Worm (Caenorhabditis elegans) whole organism, dauer: ENCODE results near the gene F13A2.10.

Experiments
- unc-62 ChIP-seq: sonication (generic microtip); optimal IDR thresholded peaks from 2 replicates; lab custom pipeline; 2017; ENCODE audit warnings: missing biosample characterization, missing genetic modification reagents, missing genetic modification characterization

The F13A2.10 gene

DNA sequence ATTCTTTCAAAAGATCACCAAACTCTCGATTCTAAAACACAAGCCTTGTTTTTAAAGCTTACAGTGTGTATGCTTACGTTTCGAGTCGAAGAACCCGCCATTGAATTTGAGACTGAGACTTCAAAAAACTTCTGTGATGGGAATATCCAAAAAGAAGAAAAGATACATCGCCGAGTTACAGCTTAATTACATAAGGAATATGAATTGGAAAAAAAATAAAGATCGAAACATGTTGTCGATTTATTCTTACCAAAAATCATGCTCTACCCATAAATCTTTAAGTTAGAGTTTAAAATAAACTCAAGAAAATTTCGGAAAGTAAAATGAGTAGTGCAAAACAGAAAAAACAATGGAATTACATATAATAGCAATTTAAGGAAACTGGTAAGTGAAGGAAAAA lies at the start of gene F13A2.10:
F13A2.10 (minus strand) TSS at position 101 of the 400 bp plus-strand sequence.
- TF ChIP-seq unc-62 (GFP tag; lab: Kevin White, UChicago): no peak

DNA sequence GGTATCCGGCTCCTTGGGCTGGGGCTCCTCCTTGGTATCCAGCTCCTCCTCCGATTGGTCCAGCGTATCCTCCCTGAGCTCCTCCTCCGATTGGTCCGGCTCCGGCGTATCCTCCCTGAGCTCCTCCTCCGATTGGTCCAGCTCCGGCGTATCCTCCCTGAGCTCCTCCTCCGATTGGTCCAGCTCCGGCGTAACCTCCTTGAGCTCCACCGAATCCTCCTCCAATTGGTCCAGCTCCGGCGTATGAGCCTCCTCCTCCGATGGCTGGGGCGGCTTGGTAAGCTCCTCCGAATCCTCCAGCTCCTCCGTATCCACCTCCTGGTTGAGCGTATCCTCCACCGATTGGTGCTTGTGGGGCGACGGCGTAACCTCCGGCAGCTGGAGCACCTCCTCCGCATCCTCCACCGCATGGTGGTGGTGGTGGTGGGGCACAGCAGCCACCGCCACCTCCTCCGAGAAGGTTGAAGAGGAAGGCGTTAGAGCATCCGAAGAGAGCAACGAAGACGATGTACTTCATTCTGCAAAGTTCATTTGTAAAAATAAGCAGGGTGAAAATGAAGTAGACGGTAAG lies 49.4 kb upstream of the F13A2.10 start, which contains the start of gene Y47D7A.13:
Y47D7A.13 (minus strand) TSS at position 517 of the 571 bp plus-strand sequence.
- TF ChIP-seq unc-62 (GFP tag; lab: Kevin White, UChicago): no peak

DNA sequence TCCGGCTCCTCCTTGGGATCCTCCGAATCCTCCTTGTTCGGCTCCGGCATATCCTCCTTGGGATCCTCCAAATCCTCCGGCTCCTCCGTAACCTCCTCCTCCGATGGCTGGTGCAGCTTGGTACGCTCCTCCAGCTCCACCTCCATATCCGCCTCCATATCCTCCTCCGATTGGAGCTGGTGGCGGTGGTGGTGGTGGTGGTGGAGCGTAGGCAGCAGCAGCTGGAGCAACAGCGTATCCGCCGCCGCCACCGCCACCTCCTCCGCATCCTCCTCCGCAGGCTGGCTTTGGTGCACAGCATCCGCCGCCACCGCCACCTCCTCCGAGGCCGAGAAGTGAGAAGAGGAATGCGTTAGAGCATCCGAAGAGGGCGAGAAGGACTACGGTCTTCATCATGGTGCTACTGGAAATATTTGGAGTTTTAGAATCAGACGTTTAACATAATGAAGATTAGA lies 46.7 kb upstream of the F13A2.10 start, which contains the start of gene Y47D7A.15:
Y47D7A.15 (minus strand) TSS at position 405 of the 455 bp plus-strand sequence.
- no peak for TF ChIP-seq unc-62 (GFP tag; lab: Kevin White, UChicago)

DNA sequence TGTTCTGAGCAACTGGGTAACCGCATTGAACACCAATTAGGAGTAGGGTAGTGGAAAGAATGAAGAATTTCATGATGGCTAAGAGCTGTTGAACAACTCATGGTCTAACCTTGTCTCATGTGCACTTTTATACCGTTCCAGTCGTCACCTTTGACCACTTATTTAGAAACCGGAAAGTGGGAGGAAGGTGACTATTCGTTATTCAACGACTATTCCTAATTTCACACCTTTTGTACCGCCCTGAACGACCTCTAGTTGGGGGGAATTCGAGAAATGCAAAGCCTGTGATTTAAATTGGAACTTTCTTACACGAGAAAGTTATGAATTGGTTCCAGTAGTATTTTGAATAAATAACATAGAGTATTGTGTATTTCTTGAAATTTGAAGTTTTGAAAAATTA lies 43.5 kb upstream of the F13A2.10 start, which contains the start of gene Y47D7A.12:
Y47D7A.12 (minus strand) TSS at position 101 of the 400 bp plus-strand sequence.
- TF ChIP-seq unc-62 (GFP tag; lab: Kevin White, UChicago): no peak

DNA sequence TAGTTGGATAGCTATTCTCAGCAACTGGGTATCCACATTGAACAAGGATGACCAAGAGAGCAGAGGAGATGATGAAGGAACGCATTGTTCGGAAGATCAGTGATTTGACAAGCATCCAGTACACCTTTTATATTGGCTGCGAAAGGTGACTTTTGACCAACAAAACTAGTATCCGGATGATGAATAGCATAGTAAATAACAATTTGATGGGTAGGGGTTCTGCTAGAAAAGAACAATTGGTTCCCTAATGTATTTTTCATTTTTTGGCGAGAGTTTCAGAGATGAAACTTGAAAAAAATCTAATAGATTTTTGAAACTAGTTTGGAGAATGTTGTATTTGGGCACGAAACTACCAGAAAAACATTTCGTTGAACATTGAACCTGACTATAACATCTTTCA lies 42.1 kb upstream of the F13A2.10 start, which contains the start of gene Y47D7A.11:
Y47D7A.11 (minus strand) TSS at position 101 of the 400 bp plus-strand sequence.
- no peak for TF ChIP-seq unc-62 (GFP tag; lab: Kevin White, UChicago)

DNA sequence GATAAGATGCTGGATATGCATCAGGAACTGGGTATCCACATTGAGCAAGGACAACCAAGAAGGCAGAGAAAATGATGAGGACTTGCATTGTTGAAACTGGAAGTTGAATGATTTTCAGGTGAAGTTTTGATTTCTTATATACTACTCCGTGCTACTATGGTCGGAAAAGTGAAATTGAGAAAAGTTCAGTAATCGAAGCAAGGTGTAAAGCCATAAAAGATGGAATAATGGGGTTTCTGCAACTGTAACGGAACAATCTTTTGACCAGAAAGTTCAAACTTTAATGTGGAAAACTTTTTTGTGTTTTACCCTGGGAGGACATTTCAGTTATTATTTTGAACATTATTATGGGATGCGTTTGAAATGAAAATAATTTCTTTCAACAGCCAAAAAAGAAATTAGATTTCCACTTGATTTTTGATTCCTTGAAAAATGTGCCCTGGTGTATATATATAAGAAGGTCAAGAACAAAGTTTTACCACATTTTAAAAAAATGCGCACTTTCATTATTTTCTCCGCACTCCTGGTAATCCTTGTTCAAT lies 37.9 kb upstream of the F13A2.10 start, which contains the start of the genes Y47D7A.9 and Y47D7A.19:
Y47D7A.9 (minus strand) TSS at position 101 of the 542 bp plus-strand sequence.
Y47D7A.19 (plus strand) TSS at position 492 of the 542 bp plus-strand sequence.
- no peak for TF ChIP-seq unc-62 (GFP tag; lab: Kevin White, UChicago)

DNA sequence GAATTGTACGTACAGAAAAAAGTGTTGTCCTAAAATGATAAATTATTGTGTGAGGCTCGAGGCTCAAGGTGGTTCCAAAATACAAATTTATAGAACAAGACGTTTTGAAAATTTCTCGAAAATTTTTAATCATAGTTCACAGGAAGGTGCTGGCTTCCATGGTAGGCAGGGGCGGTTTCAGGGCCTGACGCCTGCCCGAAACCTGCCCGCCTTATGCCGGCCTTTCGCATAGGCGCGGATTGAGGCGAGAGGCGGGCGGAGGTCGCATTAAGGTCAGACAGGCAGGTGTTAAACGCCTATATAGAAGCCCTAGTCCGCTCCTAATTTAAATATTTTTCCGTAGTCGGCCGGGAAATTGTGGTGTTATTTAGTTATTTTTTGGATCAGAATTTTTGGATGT lies 37.0 kb upstream of the F13A2.10 start:
- no peak for TF ChIP-seq unc-62 (GFP tag; lab: Kevin White, UChicago)

DNA sequence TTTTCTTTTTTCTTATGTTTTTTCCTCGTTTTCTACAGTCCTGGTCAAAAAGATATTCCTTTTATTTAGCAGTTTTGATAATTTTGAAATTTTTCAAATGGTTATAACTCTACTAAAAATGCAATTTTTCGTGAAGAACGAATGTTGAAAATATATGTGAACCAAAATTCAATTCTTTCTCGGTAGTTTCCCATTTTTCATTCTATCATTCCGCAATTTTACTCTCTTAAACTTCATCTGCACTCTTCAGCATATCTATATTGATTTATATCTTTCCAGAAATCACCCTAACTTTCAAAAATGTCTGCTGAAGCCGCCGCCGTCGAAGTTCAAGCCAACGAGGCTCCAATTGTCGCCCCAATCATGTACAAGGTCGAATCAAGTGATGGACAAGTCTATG lies 36.1 kb upstream of the F13A2.10 start, which contains the start of gene skr-7:
skr-7 (plus strand) TSS at position 301 of the 400 bp plus-strand sequence.
- TF ChIP-seq unc-62 (GFP tag; lab: Kevin White, UChicago): no peak

DNA sequence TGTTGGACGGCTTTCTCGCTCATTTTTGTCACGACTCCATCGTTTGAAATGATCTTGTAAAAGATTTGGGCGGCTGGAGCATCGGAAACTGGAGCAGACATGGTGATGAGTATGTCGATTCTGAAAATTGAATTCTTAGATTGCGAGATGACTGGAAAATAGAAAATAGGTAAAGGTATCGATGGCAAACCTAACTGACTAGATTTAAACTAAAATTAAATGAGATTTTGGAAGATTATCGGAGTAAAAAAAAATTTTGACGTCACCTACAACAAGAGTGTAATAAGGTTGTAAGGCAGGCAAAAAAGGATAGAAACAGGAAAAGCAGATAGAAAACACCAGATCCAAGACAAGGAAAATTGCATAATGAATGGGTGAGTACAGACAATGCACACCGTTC lies 35.4 kb upstream of the F13A2.10 start, which contains the start of gene skr-14:
skr-14 (minus strand) TSS at position 101 of the 400 bp plus-strand sequence.
- no peak for TF ChIP-seq unc-62 (GFP tag; lab: Kevin White, UChicago)

DNA sequence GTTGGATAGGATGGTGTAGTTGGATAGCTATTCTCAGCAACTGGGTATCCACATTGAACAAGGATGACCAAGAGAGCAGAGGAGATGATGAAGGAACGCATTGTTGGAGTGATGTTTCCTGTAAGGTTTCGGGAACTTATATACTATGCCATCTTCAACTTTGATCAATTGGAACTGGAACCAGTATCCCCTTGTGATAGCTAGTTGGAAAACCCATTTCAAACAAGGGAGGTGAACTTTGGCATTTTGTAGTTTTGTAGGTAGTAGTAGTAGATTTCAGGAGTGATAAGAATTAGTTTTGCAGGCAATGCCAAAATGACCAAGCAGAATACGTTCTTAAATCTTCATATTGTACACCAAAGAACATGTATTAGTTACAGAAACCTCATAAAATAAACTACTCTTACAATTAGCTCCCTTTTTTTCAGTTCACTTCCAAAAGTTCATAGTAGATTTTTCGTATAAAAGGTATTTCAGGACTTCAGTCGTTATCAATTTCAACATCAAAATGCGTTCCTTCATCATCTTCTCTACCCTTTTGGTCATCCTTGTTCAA lies 33.8 kb upstream of the F13A2.10 start, which contains the start of the genes Y47D7A.7 and Y47D7A.2:
Y47D7A.7 (minus strand) TSS at position 101 of the 556 bp plus-strand sequence.
Y47D7A.2 (plus strand) TSS at position 506 of the 556 bp plus-strand sequence.
- TF ChIP-seq unc-62 (GFP tag; lab: Kevin White, UChicago): no peak

DNA sequence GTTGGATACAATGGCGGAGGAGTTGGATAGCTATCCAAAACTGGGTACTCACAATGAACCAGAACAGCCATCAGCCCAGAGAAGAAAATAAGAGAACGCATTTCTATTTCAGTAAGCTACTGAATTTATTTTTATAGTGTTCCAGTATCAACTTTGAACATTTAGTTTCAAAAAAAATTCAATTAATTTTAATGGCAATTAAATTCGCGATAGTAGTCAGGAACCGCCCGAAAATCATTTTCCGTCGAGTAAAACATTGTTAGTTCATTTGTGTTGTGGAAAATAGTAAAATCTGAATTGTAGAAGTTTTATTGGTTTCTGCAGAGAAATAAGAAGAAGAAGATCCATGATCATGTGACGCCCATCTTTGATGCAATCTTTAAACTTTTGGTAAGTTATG lies 32.0 kb upstream of the F13A2.10 start, which contains the start of gene Y47D7A.6:
Y47D7A.6 (minus strand) TSS at position 101 of the 400 bp plus-strand sequence.
- TF ChIP-seq unc-62 (GFP tag; lab: Kevin White, UChicago): no peak

DNA sequence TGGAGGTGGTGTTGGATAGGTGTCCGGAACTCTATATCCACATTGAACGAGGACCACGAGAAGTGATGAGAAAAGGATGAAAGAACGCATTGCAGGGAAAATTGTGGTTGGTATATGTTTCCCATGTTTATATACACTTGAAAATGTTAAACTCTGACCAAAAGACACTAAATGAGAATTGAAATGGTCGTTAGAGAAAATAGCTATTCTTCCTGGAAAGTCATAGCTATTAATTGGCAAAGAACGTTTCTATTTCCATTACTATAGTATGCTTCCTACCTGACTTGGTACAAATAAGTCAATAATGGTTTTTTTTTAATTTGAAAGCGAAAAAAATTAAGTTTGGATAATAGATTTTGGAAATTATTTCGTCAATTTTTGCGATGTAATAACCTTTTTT lies 30.6 kb upstream of the F13A2.10 start, which contains the start of gene Y47D7A.18:
Y47D7A.18 (minus strand) TSS at position 101 of the 400 bp plus-strand sequence.
- no peak for TF ChIP-seq unc-62 (GFP tag; lab: Kevin White, UChicago)

DNA sequence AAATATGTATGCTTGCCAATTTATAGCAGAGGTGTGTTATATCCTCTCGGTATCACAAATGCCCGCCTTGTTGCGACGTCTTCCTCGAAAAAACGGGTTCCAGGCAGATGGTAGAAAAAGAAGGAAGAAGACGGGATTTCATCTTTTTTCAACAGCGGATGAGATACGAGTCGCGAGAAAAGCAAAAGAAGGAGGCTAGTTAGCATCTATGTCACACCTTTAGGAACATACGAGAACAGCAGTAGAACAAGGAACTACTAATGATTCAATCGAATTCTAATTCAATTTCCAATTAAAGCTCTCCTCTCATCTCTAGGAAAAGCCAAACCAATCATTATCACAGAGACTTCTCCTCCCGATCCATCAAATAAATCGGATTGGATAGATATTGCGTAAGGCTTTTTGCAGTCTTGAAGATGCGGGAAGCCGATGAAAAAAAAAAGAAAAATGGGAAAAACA lies 28.6 kb upstream of the F13A2.10 start, which contains the start of gene grl-5:
grl-5 (minus strand) TSS at position 51 of the 459 bp plus-strand sequence.
- TF ChIP-seq unc-62 (GFP tag; lab: Kevin White, UChicago): no peak

DNA sequence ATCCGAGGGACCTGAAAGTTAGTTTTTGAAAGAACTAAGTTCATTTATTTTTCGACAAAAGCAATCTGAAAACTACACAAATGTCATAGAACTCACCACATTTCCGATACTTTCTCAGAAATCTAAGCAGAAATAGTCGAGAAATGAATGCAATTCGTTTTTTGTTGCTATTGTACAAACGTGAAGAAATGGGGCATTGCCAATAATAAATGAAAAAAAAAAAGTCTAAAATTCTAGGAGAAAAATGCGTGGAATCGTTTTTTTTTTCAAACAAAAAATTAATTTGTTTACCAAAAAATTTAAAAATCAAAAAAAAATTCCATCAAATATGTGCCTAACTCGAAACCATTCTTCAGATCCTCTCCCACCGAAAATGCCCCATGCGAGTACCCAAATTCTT lies 25.6 kb upstream of the F13A2.10 start, which contains the start of gene Y47D7A.17:
Y47D7A.17 (minus strand) TSS at position 101 of the 400 bp plus-strand sequence.
- TF ChIP-seq unc-62 (GFP tag; lab: Kevin White, UChicago): no peak

DNA sequence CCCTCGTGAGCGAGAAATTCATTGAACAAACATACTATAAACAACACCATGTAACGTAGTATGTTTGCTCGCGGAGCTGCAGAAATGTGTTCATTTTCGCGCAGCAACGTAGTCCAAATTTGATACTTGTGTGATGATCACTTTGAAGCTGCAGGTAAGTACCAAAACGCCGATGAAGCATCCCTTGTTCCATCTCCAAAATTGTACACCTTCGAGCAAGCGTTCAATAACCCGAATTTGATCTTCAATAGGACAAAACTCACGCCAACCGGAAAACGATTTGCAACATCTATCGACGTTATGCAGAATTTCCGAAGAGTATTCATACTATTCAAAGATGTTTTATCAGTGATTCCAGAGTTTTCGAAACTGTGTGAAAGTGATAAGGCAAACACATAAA lies 24.6 kb upstream of the F13A2.10 start, which contains the start of gene Y47D7A.3:
Y47D7A.3 (plus strand) TSS at position 301 of the 400 bp plus-strand sequence.
- TF ChIP-seq unc-62 (GFP tag; lab: Kevin White, UChicago): no peak
